Worm (Caenorhabditis elegans): ENCODE data around the gene R02F11.3.

The R02F11.3 gene

DNA sequence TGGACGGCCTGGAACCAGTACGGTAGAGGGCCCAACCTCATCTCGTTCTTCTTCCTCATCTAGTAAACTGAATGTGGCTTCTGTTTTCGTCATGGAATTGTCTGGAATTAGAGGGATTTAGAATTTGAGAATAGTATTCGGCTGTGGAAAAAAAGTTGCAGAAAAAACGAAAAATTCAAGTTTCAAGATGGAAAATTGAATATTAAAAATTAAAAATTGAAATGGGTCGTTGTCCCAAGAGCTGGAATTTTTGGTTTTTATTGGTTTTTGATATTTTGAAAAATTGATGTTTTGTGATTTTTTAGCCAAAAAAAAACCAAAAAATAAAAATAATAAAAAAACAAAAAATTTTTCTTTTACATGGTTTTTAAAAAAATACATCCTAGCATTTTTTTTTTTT is at the start of gene R02F11.3:
Gene R02F11.3 (minus strand): TSS at position 101 of the 400 bp plus-strand sequence.
- TF ChIP-seq ztf-16 (tag; optimal IDR thresholded peaks at IDR 0.05) (no peak), ceh-24 (tag; optimal IDR thresholded peaks at IDR 0.05) (no peak), madf-2 (tag; optimal IDR thresholded peaks at IDR 0.05) (no peak), ceh-18 (tag; optimal IDR thresholded peaks at IDR 0.05) (no peak), che-1 (tag; optimal IDR thresholded peaks at IDR 0.05) (no peak), hlh-13 (GFP tag; optimal IDR thresholded peaks at IDR 0.05) (no peak), ttx-3 (tag; optimal IDR thresholded peaks at IDR 0.05) (no peak), sdc-2 (tag; optimal IDR thresholded peaks at IDR 0.05) (no peak), hlh-30 (tag; optimal IDR thresholded peaks at IDR 0.05; ENCODE audit: insufficient read depth) (no peak), lin-11 (tag; optimal IDR thresholded peaks at IDR 0.05) (no peak), ceh-45 (GFP tag; IDR thresholded peaks at IDR 0.05) (no peak), pax-1 (tag; optimal IDR thresholded peaks at IDR 0.05) (no peak), dmd-4 (tag; optimal IDR thresholded peaks at IDR 0.05; ENCODE audit: borderline replicate concordance) (no peak), pat-9 (tag; optimal IDR thresholded peaks at IDR 0.05) (no peak)

ce11 chrV:4851969-4852368 is 46.2 kb upstream of the R02F11.3 start:
- TF ChIP-seq ceh-22 (tag; optimal IDR thresholded peaks at IDR 0.05) (no peak), hlh-30 (tag; optimal IDR thresholded peaks at IDR 0.05; ENCODE audit: insufficient read depth) (no peak), hlh-13 (GFP tag; optimal IDR thresholded peaks at IDR 0.05) (no peak), T23F11.4 (GFP tag; optimal IDR thresholded peaks at IDR 0.05) (no peak), ceh-18 (tag; optimal IDR thresholded peaks at IDR 0.05) (no peak), Y22D7AL.16 (tag; optimal IDR thresholded peaks at IDR 0.05) (no peak), tbx-2 (tag; optimal IDR thresholded peaks at IDR 0.05) (no peak), ama-1 (optimal IDR thresholded peaks at IDR 0.05) (no peak), C38D4.7 (GFP tag; optimal IDR thresholded peaks at IDR 0.05) (no peak), zip-5 (tag; optimal IDR thresholded peaks at IDR 0.05) (no peak)

- TF ChIP-seq ceh-2 (tag; optimal IDR thresholded peaks at IDR 0.05) (no peak), ceh-9 (tag; optimal IDR thresholded peaks at IDR 0.05) (no peak), ceh-19 (GFP tag; optimal IDR thresholded peaks at IDR 0.05) (no peak), pros-1 (tag; optimal IDR thresholded peaks at IDR 0.05) (no peak), hlh-13 (GFP tag; optimal IDR thresholded peaks at IDR 0.05) (no peak), C38D4.7 (GFP tag; optimal IDR thresholded peaks at IDR 0.05) (no peak), ceh-34 (tag; optimal IDR thresholded peaks at IDR 0.05) (no peak), hlh-15 (tag; optimal IDR thresholded peaks at IDR 0.05) (no peak), ceh-18 (tag; optimal IDR thresholded peaks at IDR 0.05) (no peak), tbx-7 (tag; optimal IDR thresholded peaks at IDR 0.05) (no peak), fax-1 (tag; optimal IDR thresholded peaks at IDR 0.05) (no peak), Y22D7AL.16 (tag; optimal IDR thresholded peaks at IDR 0.05) (no peak)
Observed at ce11 chrV:4851138-4851537, 45.4 kb upstream of the R02F11.3 start, which contains the start of gene nex-4. Gene nex-4, plus strand, starts transcription at chrV:4851438.

DNA sequence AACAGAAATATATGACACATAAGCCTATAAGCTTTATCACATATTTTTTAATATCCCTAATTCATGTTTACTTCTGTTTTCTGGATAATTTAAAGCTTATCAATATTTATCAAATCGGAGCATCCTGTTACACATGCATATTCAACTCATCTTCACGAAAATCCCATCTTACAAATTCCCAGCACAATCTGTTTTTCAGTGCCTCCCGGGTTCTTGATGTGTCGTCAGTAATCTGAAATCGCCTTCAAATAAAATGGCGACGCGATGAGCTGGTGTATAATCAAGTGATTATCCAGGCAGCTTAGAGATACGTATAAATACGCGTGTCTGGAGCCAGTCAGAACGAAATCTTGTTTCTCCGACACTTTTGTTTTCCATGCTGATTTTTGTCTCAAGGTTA is 44.7 kb upstream of the R02F11.3 start:
- TF ChIP-seq syd-9 (tag; optimal IDR thresholded peaks at IDR 0.05) (no peak), ceh-22 (tag; optimal IDR thresholded peaks at IDR 0.05) (no peak), hlh-15 (tag; optimal IDR thresholded peaks at IDR 0.05) (no peak), unc-3 (GFP tag; conservative IDR thresholded peaks at IDR 0.05) (no peak), unc-3 (tag; optimal IDR thresholded peaks at IDR 0.05) (no peak), hlh-30 (tag; optimal IDR thresholded peaks at IDR 0.05; ENCODE audit: insufficient read depth) (no peak), ceh-19 (GFP tag; optimal IDR thresholded peaks at IDR 0.05) (no peak)

DNA sequence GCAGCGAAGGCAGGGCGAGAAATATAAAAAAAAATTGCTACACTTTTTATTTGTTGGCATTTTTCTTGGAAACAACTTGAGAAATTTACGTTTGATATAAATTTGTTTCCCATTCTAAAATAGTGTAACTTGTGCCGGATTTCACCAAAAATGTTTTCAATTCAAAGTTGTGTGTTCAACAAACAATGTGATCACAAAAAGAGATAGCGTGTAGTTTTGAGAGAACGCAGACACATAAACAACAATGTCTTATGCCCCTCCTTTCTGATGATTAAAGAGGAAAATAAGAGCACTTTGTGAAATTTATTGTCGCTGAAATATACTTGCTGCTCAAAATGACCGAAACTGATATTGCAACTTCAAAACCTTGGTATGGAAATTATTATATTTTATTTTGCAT is 41.7 kb upstream of the R02F11.3 start, which contains the start of gene abhd-5.1:
Gene abhd-5.1 (plus strand): TSS at position 230 of the 400 bp plus-strand sequence.
- no peak for TF ChIP-seq ceh-18 (tag; optimal IDR thresholded peaks at IDR 0.05)
- no peak for TF ChIP-seq hlh-30 (tag; optimal IDR thresholded peaks at IDR 0.05; ENCODE audit: insufficient read depth)
- TF ChIP-seq fkh-10 (GFP tag; optimal IDR thresholded peaks at IDR 0.05): no peak
- TF ChIP-seq pag-3 (tag; optimal IDR thresholded peaks at IDR 0.05; ENCODE audit: borderline replicate concordance): no peak
- TF ChIP-seq npax-4 (tag; optimal IDR thresholded peaks at IDR 0.05): no peak
- TF ChIP-seq ceh-24 (tag; optimal IDR thresholded peaks at IDR 0.05): no peak
- TF ChIP-seq unc-3 (GFP tag; conservative IDR thresholded peaks at IDR 0.05): no peak
- TF ChIP-seq unc-3 (tag; optimal IDR thresholded peaks at IDR 0.05): no peak
- no peak for TF ChIP-seq dve-1 (tag; optimal IDR thresholded peaks at IDR 0.05)
- no peak for TF ChIP-seq elt-4 (tag; optimal IDR thresholded peaks at IDR 0.05)
- TF ChIP-seq ttx-3 (tag; optimal IDR thresholded peaks at IDR 0.05): no peak
- TF ChIP-seq pax-1 (tag; optimal IDR thresholded peaks at IDR 0.05): no peak
- no peak for TF ChIP-seq ceh-9 (tag; optimal IDR thresholded peaks at IDR 0.05)
- no peak for TF ChIP-seq madf-2 (tag; optimal IDR thresholded peaks at IDR 0.05)
- TF ChIP-seq Y22D7AL.16 (tag; optimal IDR thresholded peaks at IDR 0.05): no peak
- TF ChIP-seq T23F11.4 (GFP tag; optimal IDR thresholded peaks at IDR 0.05): no peak
- TF ChIP-seq odd-2 (tag; optimal IDR thresholded peaks at IDR 0.05): no peak
